Worm (Caenorhabditis elegans): ENCODE data around the gene C29G2.3.

DNA sequence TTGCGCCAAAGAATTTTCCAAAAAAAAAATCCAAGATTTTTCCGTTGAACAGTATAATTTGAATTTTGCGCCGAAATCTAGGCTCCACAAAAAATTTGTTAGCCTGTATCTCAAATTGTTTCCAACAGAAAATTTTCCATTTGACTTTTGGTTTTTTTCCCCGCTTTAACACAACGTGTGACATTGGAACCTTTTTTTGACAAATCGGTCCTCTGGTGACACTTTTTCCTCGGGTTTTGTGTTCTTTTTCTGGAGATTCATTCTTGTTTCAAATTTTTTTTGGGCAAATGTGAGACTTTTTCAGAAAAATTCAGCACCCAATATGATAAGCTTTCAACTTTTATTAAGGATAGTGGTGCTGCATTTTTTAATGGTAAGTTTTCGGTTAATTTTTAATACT lies 27.7 kb downstream of the C29G2.3 start, which contains the start of gene acr-17:
- no peak for TF ChIP-seq nhr-76 (tag; optimal IDR thresholded peaks at IDR 0.05)
- no peak for TF ChIP-seq pha-4 (GFP tag; IDR thresholded peaks at IDR 0.05)
- TF ChIP-seq pha-4 (tag; optimal IDR thresholded peaks at IDR 0.05) = no peak
- TF ChIP-seq aly-2 (tag; optimal IDR thresholded peaks at IDR 0.05) = no peak
- TF ChIP-seq R02D3.7 (tag; optimal IDR thresholded peaks at IDR 0.05) = no peak

All from whole organism, L4 larva.